Worm (Caenorhabditis elegans): ENCODE measurements around the gene cey-1.

DNA sequence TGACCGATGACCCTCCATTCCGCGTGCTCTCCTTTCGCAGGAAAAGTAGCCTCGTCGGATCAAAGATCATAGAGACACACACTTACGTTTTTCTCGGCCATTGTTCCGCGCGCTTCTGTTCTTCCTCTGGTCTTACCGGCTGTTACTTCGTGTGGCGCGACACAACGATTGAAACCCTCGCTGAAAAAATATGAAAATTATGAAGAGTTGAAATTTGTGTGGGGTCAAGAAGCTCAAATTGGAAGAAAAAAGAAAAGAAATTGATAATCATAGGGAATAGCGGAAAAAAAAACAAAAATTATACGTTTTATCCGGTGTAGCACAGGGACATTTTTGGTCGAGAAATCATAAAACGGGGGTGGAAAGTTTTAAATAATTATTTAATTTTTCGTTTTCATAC is at the start of gene cey-1:
- TF ChIP-seq nhr-11 (tag; optimal IDR thresholded peaks at IDR 0.05) (no peak), ceh-14 (tag; optimal IDR thresholded peaks at IDR 0.05) (no peak)

Data from whole organism, late embryonic.